Worm (Caenorhabditis elegans) whole organism, L2 larva: ENCODE results near the gene cyp-13B1.

Experiments
- C34F6.9 ChIP-seq: fragments of 150-350 bp; optimal IDR thresholded peaks from 2 replicates; lab custom pipeline; 2014; ENCODE audit warnings: missing biosample characterization, missing genetic modification characterization
- F13H6.1 ChIP-seq: sonication (generic microtip); optimal IDR thresholded peaks from 2 replicates; lab custom pipeline; 2016; ENCODE audit warnings: missing genetic modification characterization, missing compliant biosample characterization
- R02D3.7 ChIP-seq: fragments of 150-350 bp; optimal IDR thresholded peaks from 2 replicates; lab custom pipeline; 2014; ENCODE audit warnings: missing biosample characterization, missing genetic modification characterization
- Y55F3AM.14 ChIP-seq: fragments of 200-800 bp; sonication (Bioruptor generic); optimal IDR thresholded peaks from 2 replicates; lab custom pipeline; 2018; ENCODE audit warnings: mild to moderate bottlenecking, missing genetic modification characterization, missing compliant biosample characterization
- ZK546.5 ChIP-seq: sonication (generic microtip); optimal IDR thresholded peaks from 2 replicates; lab custom pipeline; 2017; ENCODE audit warnings: missing biosample characterization, missing genetic modification characterization
- alr-1 ChIP-seq: fragments of 150-350 bp; optimal IDR thresholded peaks from 2 replicates; lab custom pipeline; 2014; ENCODE audit warnings: missing biosample characterization, missing genetic modification characterization
- aly-2 ChIP-seq: fragments of 150-350 bp; optimal IDR thresholded peaks from 2 replicates; lab custom pipeline; 2014; ENCODE audit warnings: missing biosample characterization, missing genetic modification characterization
- ama-1 ChIP-seq: fragments of 150-350 bp; optimal IDR thresholded peaks from 2 replicates; lab custom pipeline; 2018; ENCODE audit warnings: inconsistent platforms
- blmp-1 ChIP-seq: sonication (generic microtip); optimal IDR thresholded peaks from 2 replicates; lab custom pipeline; 2017; ENCODE audit warnings: missing genetic modification characterization, mild to moderate bottlenecking, missing compliant biosample characterization, antibody characterized with exemption, moderate library complexity; ENCODE audit not compliant: insufficient read depth
- ceh-16 ChIP-seq: fragments of 150-350 bp; optimal IDR thresholded peaks from 2 replicates; lab custom pipeline; 2014; ENCODE audit warnings: missing biosample characterization, missing genetic modification characterization
- ceh-82 ChIP-seq: fragments of 150-350 bp; optimal IDR thresholded peaks from 2 replicates; lab custom pipeline; 2014; ENCODE audit warnings: missing biosample characterization, missing genetic modification characterization
- crh-2 ChIP-seq: sonication (generic microtip); optimal IDR thresholded peaks from 2 replicates; lab custom pipeline; 2017; ENCODE audit warnings: missing biosample characterization, missing genetic modification characterization
- dmd-4 ChIP-seq: sonication (generic microtip); optimal IDR thresholded peaks from 2 replicates; lab custom pipeline; 2017; ENCODE audit warnings: missing biosample characterization, missing genetic modification characterization
- egl-27 ChIP-seq: sonication (generic microtip); optimal IDR thresholded peaks from 3 replicates; lab custom pipeline; 2017; ENCODE audit warnings: missing biosample characterization, missing genetic modification reagents, missing genetic modification characterization
- elt-1 ChIP-seq: fragments of 150-350 bp; optimal IDR thresholded peaks from 2 replicates; lab custom pipeline; 2014; ENCODE audit warnings: missing biosample characterization, missing genetic modification characterization
- elt-3 ChIP-seq: sonication (generic microtip); optimal IDR thresholded peaks from 2 replicates; lab custom pipeline; 2017; ENCODE audit warnings: missing biosample characterization, missing genetic modification characterization
- fos-1 ChIP-seq: fragments of 150-350 bp; optimal IDR thresholded peaks from 2 replicates; lab custom pipeline; 2014; ENCODE audit warnings: missing biosample characterization, missing genetic modification characterization
- gmeb-1 ChIP-seq: fragments of 150-350 bp; optimal IDR thresholded peaks from 2 replicates; lab custom pipeline; 2014; ENCODE audit warnings: missing biosample characterization, missing genetic modification characterization
- lin-11 ChIP-seq: fragments of 150-350 bp; sonication (generic microtip); optimal IDR thresholded peaks from 2 replicates; lab custom pipeline; 2014; ENCODE audit warnings: missing biosample characterization, missing genetic modification characterization, inconsistent platforms, mixed read lengths
- lin-13 ChIP-seq: fragments of 150-350 bp; optimal IDR thresholded peaks from 2 replicates; lab custom pipeline; 2014; ENCODE audit warnings: missing biosample characterization, missing genetic modification reagents, missing genetic modification characterization
- lin-39 ChIP-seq: fragments of 150-350 bp; optimal IDR thresholded peaks from 2 replicates; lab custom pipeline; 2014; ENCODE audit warnings: missing biosample characterization, missing genetic modification reagents, missing genetic modification characterization
- lsy-2 ChIP-seq, 2 experiments: fragments of 150-350 bp in 1 of 2; sonication (generic microtip) in 1 of 2; optimal IDR thresholded peaks; 2 replicates each; lab custom pipeline; 2014 to 2017; ENCODE audit warnings: missing biosample characterization in 2 of 2, missing genetic modification characterization in 2 of 2
- mab-5 ChIP-seq: fragments of 150-350 bp; optimal IDR thresholded peaks from 2 replicates; lab custom pipeline; 2014; ENCODE audit warnings: missing biosample characterization, missing genetic modification characterization
- mbf-1 ChIP-seq: sonication (generic microtip); optimal IDR thresholded peaks from 2 replicates; lab custom pipeline; 2017; ENCODE audit warnings: missing biosample characterization, missing genetic modification characterization
- mdl-1 ChIP-seq, 2 experiments: fragments of 150-350 bp in 1 of 2; sonication (generic microtip) in 1 of 2; optimal IDR thresholded peaks; 2 replicates each; lab custom pipeline; 2017; ENCODE audit warnings: missing biosample characterization in 2 of 2, missing genetic modification characterization in 2 of 2
- nhr-10 ChIP-seq: sonication (generic microtip); optimal IDR thresholded peaks from 2 replicates; lab custom pipeline; 2017; ENCODE audit warnings: missing biosample characterization, missing genetic modification characterization
- nhr-11 ChIP-seq: fragments of 150-350 bp; optimal IDR thresholded peaks from 2 replicates; lab custom pipeline; 2014; ENCODE audit warnings: missing biosample characterization, missing genetic modification characterization
- nhr-12 ChIP-seq: fragments of 150-350 bp; optimal IDR thresholded peaks from 2 replicates; lab custom pipeline; 2014; ENCODE audit warnings: missing biosample characterization, missing genetic modification characterization
- nhr-129 ChIP-seq: fragments of 150-350 bp; optimal IDR thresholded peaks from 2 replicates; lab custom pipeline; 2014; ENCODE audit warnings: missing biosample characterization, missing genetic modification characterization
- nhr-21 ChIP-seq: fragments of 150-350 bp; optimal IDR thresholded peaks from 2 replicates; lab custom pipeline; 2014; ENCODE audit warnings: missing biosample characterization, missing genetic modification characterization
- nhr-23 ChIP-seq: fragments of 150-350 bp; optimal IDR thresholded peaks from 2 replicates; lab custom pipeline; 2014; ENCODE audit warnings: missing biosample characterization, missing genetic modification reagents, missing genetic modification characterization
- nhr-237 ChIP-seq: fragments of 150-350 bp; optimal IDR thresholded peaks from 2 replicates; lab custom pipeline; 2014; ENCODE audit warnings: missing biosample characterization, missing genetic modification characterization
- nhr-25 ChIP-seq: fragments of 150-350 bp; sonication (generic microtip); optimal IDR thresholded peaks from 3 replicates; lab custom pipeline; 2014; ENCODE audit warnings: missing biosample characterization, missing genetic modification characterization
- nhr-6 ChIP-seq: fragments of 150-350 bp; optimal IDR thresholded peaks from 2 replicates; lab custom pipeline; 2014; ENCODE audit warnings: missing biosample characterization, missing genetic modification characterization
- nhr-77 ChIP-seq: fragments of 150-350 bp; optimal IDR thresholded peaks from 2 replicates; lab custom pipeline; 2014; ENCODE audit warnings: missing biosample characterization, missing genetic modification characterization
- peb-1 ChIP-seq: fragments of 150-350 bp; optimal IDR thresholded peaks from 2 replicates; lab custom pipeline; 2014; ENCODE audit warnings: missing biosample characterization, missing genetic modification characterization
- sem-4 ChIP-seq: fragments of 150-350 bp; optimal IDR thresholded peaks from 2 replicates; lab custom pipeline; 2014; ENCODE audit warnings: missing biosample characterization, missing genetic modification reagents, missing genetic modification characterization
- skn-1 ChIP-seq: sonication (generic microtip); optimal IDR thresholded peaks from 2 replicates; lab custom pipeline; 2017; ENCODE audit warnings: missing biosample characterization, missing genetic modification characterization
- sma-3 ChIP-seq: sonication (generic microtip); optimal IDR thresholded peaks from 2 replicates; lab custom pipeline; 2016; ENCODE audit warnings: missing genetic modification reagents, missing genetic modification characterization, missing compliant biosample characterization
- sma-9 ChIP-seq, 2 experiments: fragments of 150-350 bp in 1 of 2; sonication (generic microtip) in 1 of 2; optimal IDR thresholded peaks; 2 replicates each; lab custom pipeline; 2014 to 2016; ENCODE audit warnings: missing genetic modification characterization in 2 of 2, mild to moderate bottlenecking in 1 of 2, missing biosample characterization in 1 of 2, missing compliant biosample characterization in 1 of 2, missing genetic modification reagents in 1 of 2, moderate library complexity in 1 of 2
- snpc-4 ChIP-seq: fragments of 150-350 bp; optimal IDR thresholded peaks from 2 replicates; lab custom pipeline; 2014; ENCODE audit warnings: missing biosample characterization, missing genetic modification characterization
- unc-39 ChIP-seq: fragments of 150-350 bp; optimal IDR thresholded peaks from 2 replicates; lab custom pipeline; 2014; ENCODE audit warnings: missing biosample characterization, missing genetic modification characterization
- unc-55 ChIP-seq: fragments of 150-350 bp; sonication (generic microtip); optimal IDR thresholded peaks from 3 replicates; lab custom pipeline; 2014; ENCODE audit warnings: missing biosample characterization, missing genetic modification reagents, missing genetic modification characterization
- unc-62 ChIP-seq: fragments of 150-350 bp; optimal IDR thresholded peaks from 2 replicates; lab custom pipeline; 2014; ENCODE audit warnings: missing biosample characterization, missing genetic modification reagents, missing genetic modification characterization
- zag-1 ChIP-seq: fragments of 150-350 bp; optimal IDR thresholded peaks from 2 replicates; lab custom pipeline; 2014; ENCODE audit warnings: missing biosample characterization, missing genetic modification characterization
- ztf-1 ChIP-seq: fragments of 200-800 bp; sonication (Bioruptor generic); conservative IDR thresholded peaks from 2 replicates; pipeline ENCODE4 v1.3.6; 2022; ENCODE audit warnings: missing genetic modification characterization, missing compliant biosample characterization
- ztf-11 ChIP-seq: sonication (generic microtip); optimal IDR thresholded peaks from 2 replicates; lab custom pipeline; 2017; ENCODE audit warnings: missing biosample characterization, missing genetic modification characterization
- ztf-4 ChIP-seq: fragments of 150-350 bp; optimal IDR thresholded peaks from 2 replicates; lab custom pipeline; 2014; ENCODE audit warnings: missing biosample characterization, missing genetic modification characterization

The cyp-13B1 gene

ce11 chrX:13360632-13361031 is 48.8 kb downstream of the cyp-13B1 start:
- TF ChIP-seq mdl-1 (tag; optimal IDR thresholded peaks at IDR 0.05; lab: Kevin White, UChicago): no peak
- no peak for TF ChIP-seq snpc-4 (tag; lab: Kevin White, UChicago)
- no peak for TF ChIP-seq alr-1
- no peak for TF ChIP-seq R02D3.7 (tag; lab: Kevin White, UChicago)
- no peak for TF ChIP-seq mab-5 (tag; lab: Kevin White, UChicago)
- TF ChIP-seq nhr-21 (tag; lab: Kevin White, UChicago): no peak
- no peak for TF ChIP-seq nhr-6 (tag; lab: Kevin White, UChicago)
- peak; percentile 54 for TF ChIP-seq crh-2 (tag; lab: Kevin White, UChicago)
- TF ChIP-seq F13H6.1: peak; percentile 33
- no peak for TF ChIP-seq lsy-2 (tag; optimal IDR thresholded peaks at IDR 0.05; lab: Kevin White, UChicago)
- TF ChIP-seq mbf-1 (tag; lab: Kevin White, UChicago): no peak
- TF ChIP-seq sma-3: peak; percentile 38
- TF ChIP-seq fos-1: peak; percentile 82
- peak; percentile 96 for TF ChIP-seq sma-9 (GFP tag; optimal IDR thresholded peaks at IDR 0.05; lab: Kevin White, UChicago)
- no peak for TF ChIP-seq sma-9 (tag; optimal IDR thresholded peaks at IDR 0.05; lab: Kevin White, UChicago)
- peak; percentile 29 for TF ChIP-seq nhr-129

- TF ChIP-seq nhr-6 (tag; lab: Kevin White, UChicago) (no peak), nhr-77 (tag; lab: Kevin White, UChicago) (no peak), lin-39 (tag; lab: Kevin White, UChicago) (no peak), nhr-237 (no peak), sma-9 (GFP tag; optimal IDR thresholded peaks at IDR 0.05; lab: Kevin White, UChicago) (peak; percentile 87), sma-9 (tag; optimal IDR thresholded peaks at IDR 0.05; lab: Kevin White, UChicago) (no peak), unc-62 (GFP tag; lab: Kevin White, UChicago) (no peak), Y55F3AM.14 (GFP tag; lab: Kevin White, UChicago) (no peak), ztf-4 (tag; lab: Kevin White, UChicago) (no peak), nhr-129 (peak; percentile 39), gmeb-1 (no peak), zag-1 (tag; lab: Kevin White, UChicago) (no peak), ZK546.5 (tag; lab: Kevin White, UChicago) (no peak), dmd-4 (tag; lab: Kevin White, UChicago) (no peak), aly-2 (tag; lab: Kevin White, UChicago) (no peak), skn-1 (tag; lab: Kevin White, UChicago) (no peak), lin-11 (no peak), lin-13 (no peak), mdl-1 (tag; optimal IDR thresholded peaks at IDR 0.05; lab: Kevin White, UChicago) (peak in 1 of 2 experiments; percentile 0), F13H6.1 (peak; percentile 0), ama-1 (no peak), elt-3 (no peak), alr-1 (no peak), R02D3.7 (tag; lab: Kevin White, UChicago) (no peak), ztf-11 (tag; lab: Kevin White, UChicago) (no peak), unc-55 (GFP tag; lab: Kevin White, UChicago) (no peak), nhr-10 (tag; lab: Kevin White, UChicago) (no peak), mbf-1 (tag; lab: Kevin White, UChicago) (no peak), elt-1 (tag; lab: Kevin White, UChicago) (no peak), snpc-4 (tag; lab: Kevin White, UChicago) (no peak), unc-39 (no peak), peb-1 (tag; lab: Kevin White, UChicago) (no peak), fos-1 (no peak), mab-5 (tag; lab: Kevin White, UChicago) (no peak), ztf-1 (GFP tag; lab: Robert Waterston, UW) (no peak), lsy-2 (tag; optimal IDR thresholded peaks at IDR 0.05; lab: Kevin White, UChicago) (peak in 1 of 2 experiments; percentile 15), blmp-1 (tag; lab: Kevin White, UChicago) (peak; percentile 35), crh-2 (tag; lab: Kevin White, UChicago) (peak; percentile 79), C34F6.9 (no peak), nhr-23 (no peak), egl-27 (tag; lab: Kevin White, UChicago) (no peak), nhr-12 (no peak), sem-4 (tag; lab: Kevin White, UChicago) (no peak), ceh-16 (tag; lab: Kevin White, UChicago) (no peak), ceh-82 (tag; lab: Kevin White, UChicago) (no peak), nhr-11 (tag; lab: Kevin White, UChicago) (no peak), sma-3 (peak; percentile 15), nhr-25 (tag; lab: Kevin White, UChicago) (peak; percentile 40), nhr-21 (tag; lab: Kevin White, UChicago) (peak; percentile 33)
These were observed 49.6 kb downstream of the cyp-13B1 start for ce11 chrX:13359800-13360199.
